Worm (Caenorhabditis elegans) whole organism, mixed stage, embryonic: Measurements from ENCODE around the gene nstp-10.

Experiments
- ceh-43 ChIP-seq: fragments of 200-800 bp; sonication (Bioruptor generic); optimal IDR thresholded peaks from 2 replicates; lab custom pipeline; 2018; ENCODE audit warnings: mild to moderate bottlenecking, missing genetic modification characterization, moderate library complexity, missing compliant biosample characterization
- elt-1 ChIP-seq: sonication (generic microtip); optimal IDR thresholded peaks from 2 replicates; lab custom pipeline; 2017; ENCODE audit warnings: missing genetic modification characterization, mild to moderate bottlenecking, missing compliant biosample characterization, antibody characterized with exemption, moderate library complexity, borderline replicate concordance; ENCODE audit not compliant: insufficient read depth
- lsy-2 ChIP-seq: fragments of 150-350 bp; optimal IDR thresholded peaks from 2 replicates; lab custom pipeline; 2014; ENCODE audit warnings: missing biosample characterization, missing genetic modification characterization
- nhr-237 ChIP-seq: fragments of 150-350 bp; optimal IDR thresholded peaks from 2 replicates; lab custom pipeline; 2014; ENCODE audit warnings: missing biosample characterization, missing genetic modification characterization

- TF ChIP-seq elt-1 (tag; lab: Kevin White, UChicago) (peak; percentile 36), nhr-237 (tag; lab: Kevin White, UChicago) (no peak), lsy-2 (tag; lab: Kevin White, UChicago) (no peak), ceh-43 (GFP tag; lab: Kevin White, UChicago) (no peak)
Observed at ce11 chrV:9588574-9588973, 38.9 kb upstream of the nstp-10 start.
